Worm (Caenorhabditis elegans) whole organism, early embryonic: ENCODE data around the gene cyp-13A7.

Source experiments
- F13C5.2 ChIP-seq: sonication (generic microtip); optimal IDR thresholded peaks from 2 replicates; lab custom pipeline; 2017; ENCODE audit warnings: mild to moderate bottlenecking, missing genetic modification characterization, inconsistent platforms, missing compliant biosample characterization
- aly-1 ChIP-seq: sonication (generic microtip); optimal IDR thresholded peaks from 2 replicates; lab custom pipeline; 2016; ENCODE audit warnings: missing genetic modification characterization, missing compliant biosample characterization
- ama-1 ChIP-seq: fragments of 150-350 bp; optimal IDR thresholded peaks from 2 replicates; lab custom pipeline; 2014
- ceh-13 ChIP-seq: fragments of 200-800 bp; sonication (Bioruptor generic); optimal IDR thresholded peaks from 2 replicates; lab custom pipeline; 2018; ENCODE audit warnings: mild to moderate bottlenecking, missing genetic modification characterization, missing compliant biosample characterization
- ets-7 ChIP-seq: sonication (generic microtip); optimal IDR thresholded peaks from 2 replicates; lab custom pipeline; 2016; ENCODE audit warnings: missing genotype, missing genetic modification characterization, missing compliant biosample characterization
- flt-1 ChIP-seq: fragments of 200-800 bp; sonication (Bioruptor generic); IDR thresholded peaks from 2 replicates; pipeline ENCODE4 v1.3.6; 2022; ENCODE audit warnings: missing genetic modification characterization, missing compliant biosample characterization
- hmbx-1 ChIP-seq: sonication (generic microtip); optimal IDR thresholded peaks from 2 replicates; lab custom pipeline; 2016; ENCODE audit warnings: mild to moderate bottlenecking, missing genetic modification characterization, missing compliant biosample characterization
- hmg-4 ChIP-seq: fragments of 200-800 bp; sonication (Bioruptor generic); optimal IDR thresholded peaks from 2 replicates; lab custom pipeline; 2018; ENCODE audit warnings: mild to moderate bottlenecking, missing genetic modification characterization, missing compliant biosample characterization
- hnd-1 ChIP-seq: sonication (generic microtip); optimal IDR thresholded peaks from 2 replicates; lab custom pipeline; 2016; ENCODE audit warnings: missing genetic modification characterization, missing compliant biosample characterization
- pes-1 ChIP-seq: fragments of 200-800 bp; sonication (Bioruptor generic); IDR thresholded peaks from 2 replicates; pipeline ENCODE4 v1.3.6; 2022; ENCODE audit warnings: missing genetic modification reagents, missing genetic modification characterization, missing compliant biosample characterization
- scrt-1 ChIP-seq: fragments of 200-800 bp; sonication (Bioruptor generic); IDR thresholded peaks from 2 replicates; pipeline ENCODE4 v1.3.6; 2022; ENCODE audit warnings: missing genetic modification characterization, missing compliant biosample characterization
- sea-1 ChIP-seq: fragments of 200-800 bp; sonication (Bioruptor generic); conservative IDR thresholded peaks from 2 replicates; pipeline ENCODE4 v1.3.6; 2022; ENCODE audit warnings: missing genetic modification characterization, missing compliant biosample characterization
- tra-4 ChIP-seq: sonication (generic microtip); optimal IDR thresholded peaks from 2 replicates; lab custom pipeline; 2017; ENCODE audit warnings: missing genetic modification characterization, missing compliant biosample characterization

DNA sequence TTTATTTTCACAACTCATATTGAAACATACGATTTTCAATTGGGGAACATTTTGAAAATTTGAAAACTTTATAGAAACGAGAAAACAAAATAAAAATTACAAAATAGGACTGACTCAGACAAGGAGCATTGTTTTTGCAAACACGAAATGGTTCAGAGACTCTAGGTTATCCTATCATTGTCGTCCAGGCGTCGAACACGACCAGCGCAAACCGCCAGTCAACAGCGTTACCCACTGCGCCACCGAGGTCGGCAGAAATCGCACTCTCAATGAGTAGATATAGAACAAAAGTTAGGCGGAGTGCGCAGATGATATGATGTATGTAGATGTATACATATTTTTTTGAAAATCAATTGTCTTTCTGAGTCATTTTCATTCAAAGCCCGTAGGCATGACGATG lies 28.8 kb upstream of the cyp-13A7 start:
- TF ChIP-seq ama-1 (lab: Kevin White, UChicago) (no peak), hnd-1 (tag; lab: Kevin White, UChicago) (peak; percentile 60), sea-1 (GFP tag; lab: Robert Waterston, UW) (peak; percentile 92), F13C5.2 (tag; lab: Kevin White, UChicago) (peak; percentile 86), ets-7 (tag; lab: Kevin White, UChicago) (peak; percentile 60), flt-1 (GFP tag; lab: Robert Waterston, UW) (peak; percentile 87), hmbx-1 (tag; lab: Kevin White, UChicago) (peak; percentile 67), ceh-13 (GFP tag; lab: Kevin White, UChicago) (peak; percentile 79), hmg-4 (no peak), pes-1 (GFP tag; lab: Robert Waterston, UW) (peak; percentile 91), scrt-1 (GFP tag; lab: Robert Waterston, UW) (peak; percentile 92), aly-1 (tag; lab: Kevin White, UChicago) (peak; percentile 87), tra-4 (tag; lab: Kevin White, UChicago) (peak; percentile 56)
